Worm (Caenorhabditis elegans) whole organism, early embryonic: Measurements from ENCODE around the gene ZK813.1.

Source experiments
- B0310.2 ChIP-seq: sonication (generic microtip); optimal IDR thresholded peaks from 2 replicates; lab custom pipeline; 2016; ENCODE audit warnings: mild to moderate bottlenecking, missing genetic modification characterization, missing compliant biosample characterization
- F13C5.2 ChIP-seq: sonication (generic microtip); optimal IDR thresholded peaks from 2 replicates; lab custom pipeline; 2017; ENCODE audit warnings: mild to moderate bottlenecking, missing genetic modification characterization, inconsistent platforms, missing compliant biosample characterization
- aly-1 ChIP-seq: sonication (generic microtip); optimal IDR thresholded peaks from 2 replicates; lab custom pipeline; 2016; ENCODE audit warnings: missing genetic modification characterization, missing compliant biosample characterization
- ceh-13 ChIP-seq: fragments of 200-800 bp; sonication (Bioruptor generic); optimal IDR thresholded peaks from 2 replicates; lab custom pipeline; 2018; ENCODE audit warnings: mild to moderate bottlenecking, missing genetic modification characterization, missing compliant biosample characterization
- ceh-36 ChIP-seq: sonication (generic microtip); optimal IDR thresholded peaks from 2 replicates; lab custom pipeline; 2016; ENCODE audit warnings: missing genetic modification characterization, inconsistent platforms, missing compliant biosample characterization
- ets-7 ChIP-seq: sonication (generic microtip); optimal IDR thresholded peaks from 2 replicates; lab custom pipeline; 2016; ENCODE audit warnings: missing genotype, missing genetic modification characterization, missing compliant biosample characterization
- flt-1 ChIP-seq: fragments of 200-800 bp; sonication (Bioruptor generic); IDR thresholded peaks from 2 replicates; pipeline ENCODE4 v1.3.6; 2022; ENCODE audit warnings: missing genetic modification characterization, missing compliant biosample characterization
- hmbx-1 ChIP-seq: sonication (generic microtip); optimal IDR thresholded peaks from 2 replicates; lab custom pipeline; 2016; ENCODE audit warnings: mild to moderate bottlenecking, missing genetic modification characterization, missing compliant biosample characterization
- hmg-4 ChIP-seq: fragments of 200-800 bp; sonication (Bioruptor generic); optimal IDR thresholded peaks from 2 replicates; lab custom pipeline; 2018; ENCODE audit warnings: mild to moderate bottlenecking, missing genetic modification characterization, missing compliant biosample characterization
- hnd-1 ChIP-seq: sonication (generic microtip); optimal IDR thresholded peaks from 2 replicates; lab custom pipeline; 2016; ENCODE audit warnings: missing genetic modification characterization, missing compliant biosample characterization
- pes-1 ChIP-seq: fragments of 200-800 bp; sonication (Bioruptor generic); IDR thresholded peaks from 2 replicates; pipeline ENCODE4 v1.3.6; 2022; ENCODE audit warnings: missing genetic modification reagents, missing genetic modification characterization, missing compliant biosample characterization
- scrt-1 ChIP-seq: fragments of 200-800 bp; sonication (Bioruptor generic); IDR thresholded peaks from 2 replicates; pipeline ENCODE4 v1.3.6; 2022; ENCODE audit warnings: missing genetic modification characterization, missing compliant biosample characterization
- sea-1 ChIP-seq: fragments of 200-800 bp; sonication (Bioruptor generic); conservative IDR thresholded peaks from 2 replicates; pipeline ENCODE4 v1.3.6; 2022; ENCODE audit warnings: missing genetic modification characterization, missing compliant biosample characterization
- tbx-11 ChIP-seq: fragments of 200-800 bp; sonication (Bioruptor generic); IDR thresholded peaks from 2 replicates; pipeline ENCODE4 v1.3.6; 2022; ENCODE audit warnings: missing genetic modification characterization, missing compliant biosample characterization
- tbx-37 ChIP-seq: fragments of 200-800 bp; sonication (Bioruptor generic); conservative IDR thresholded peaks from 2 replicates; pipeline ENCODE4 v1.3.6; 2022; ENCODE audit warnings: missing genetic modification reagents, missing genetic modification characterization, missing compliant biosample characterization
- tra-4 ChIP-seq: sonication (generic microtip); optimal IDR thresholded peaks from 2 replicates; lab custom pipeline; 2017; ENCODE audit warnings: missing genetic modification characterization, missing compliant biosample characterization

ZK813.1 gene

ce11 chrX:3446011-3446410, at the start of gene ZK813.1:
ZK813.1 (plus strand) TSS chrX:3446311.
- TF ChIP-seq pes-1 (no peak), hmbx-1 (tag; lab: Kevin White, UChicago) (no peak)

DNA sequence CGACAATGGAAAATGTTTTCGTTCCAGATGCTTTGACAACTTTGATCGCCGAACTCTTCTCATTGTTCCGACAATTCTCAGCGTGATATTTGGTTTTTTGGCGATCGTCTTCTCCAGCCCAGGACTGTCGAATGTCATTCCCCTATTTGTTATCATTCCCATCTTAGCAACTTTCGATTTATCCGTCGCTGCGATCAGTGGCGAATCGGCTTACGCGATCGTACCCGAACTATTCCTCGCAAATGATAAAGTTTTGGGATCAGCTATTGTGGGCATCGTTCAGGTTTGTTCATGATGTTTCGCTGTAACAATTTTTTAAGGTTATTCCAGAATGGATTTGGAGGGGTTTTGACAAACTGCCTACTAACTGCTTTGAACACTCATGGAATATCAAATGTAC, 49.4 kb upstream of the ZK813.1 start:
- TF ChIP-seq hmg-4 (GFP tag; lab: Kevin White, UChicago) = no peak
- TF ChIP-seq hmbx-1 (tag; lab: Kevin White, UChicago) = no peak
- no peak for TF ChIP-seq tbx-11 (GFP tag; lab: Robert Waterston, UW)
- TF ChIP-seq tra-4 (tag; lab: Kevin White, UChicago) = no peak
- no peak for TF ChIP-seq pes-1
- TF ChIP-seq hnd-1 (tag; lab: Kevin White, UChicago) = no peak
- no peak for TF ChIP-seq flt-1 (GFP tag; lab: Robert Waterston, UW)
- TF ChIP-seq ets-7 (tag; lab: Kevin White, UChicago) = no peak

- no peak for TF ChIP-seq ets-7 (tag; lab: Kevin White, UChicago)
- no peak for TF ChIP-seq hmbx-1 (tag; lab: Kevin White, UChicago)
- TF ChIP-seq ceh-36 (tag; lab: Kevin White, UChicago) = no peak
- no peak for TF ChIP-seq tbx-37
Measured at ce11 chrX:3399917-3400316, 46.2 kb upstream of the ZK813.1 start, which contains the start of gene cht-1. cht-1 (minus strand) TSS chrX:3400017.

DNA sequence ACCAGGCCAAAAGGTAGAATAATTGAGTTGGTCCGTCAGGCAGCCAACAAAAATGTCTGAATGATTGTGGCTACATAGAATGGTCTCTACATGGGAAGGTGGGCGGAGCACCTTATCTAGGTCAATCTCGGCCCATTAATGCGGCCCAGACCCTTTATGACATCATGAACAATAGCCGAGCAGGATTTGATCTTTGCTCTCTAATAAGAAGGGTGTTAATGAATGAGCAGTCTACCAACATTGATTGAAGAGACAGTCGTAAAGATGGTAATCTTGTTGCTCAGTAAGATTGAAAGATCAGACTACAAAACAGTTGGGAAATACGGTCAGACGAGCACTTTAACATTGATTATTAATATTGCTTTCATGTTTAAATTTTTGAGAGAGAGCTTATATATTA, 45.7 kb upstream of the ZK813.1 start:
- TF ChIP-seq scrt-1 (GFP tag; lab: Robert Waterston, UW) = no peak

ce11 chrX:3401701-3402100, 44.4 kb upstream of the ZK813.1 start, which contains the start of gene C04F6.9:
C04F6.9 (plus strand) TSS chrX:3402001.
- no peak for TF ChIP-seq pes-1
- TF ChIP-seq F13C5.2 (tag; lab: Kevin White, UChicago) = no peak
- TF ChIP-seq hnd-1 (tag; lab: Kevin White, UChicago) = no peak
- TF ChIP-seq tra-4 (tag; lab: Kevin White, UChicago) = no peak
- TF ChIP-seq scrt-1 (GFP tag; lab: Robert Waterston, UW) = no peak
- no peak for TF ChIP-seq B0310.2 (tag; lab: Kevin White, UChicago)
- TF ChIP-seq tbx-37 = no peak
- TF ChIP-seq tbx-11 (GFP tag; lab: Robert Waterston, UW) = no peak
- TF ChIP-seq flt-1 (GFP tag; lab: Robert Waterston, UW) = no peak

ce11 chrX:3403195-3403594, 42.9 kb upstream of the ZK813.1 start, which contains the start of gene vit-5:
vit-5 (plus strand) TSS chrX:3403471.
- TF ChIP-seq sea-1 (no peak), hnd-1 (tag; lab: Kevin White, UChicago) (no peak), tbx-11 (GFP tag; lab: Robert Waterston, UW) (no peak), aly-1 (tag; lab: Kevin White, UChicago) (no peak), ets-7 (tag; lab: Kevin White, UChicago) (no peak), scrt-1 (GFP tag; lab: Robert Waterston, UW) (no peak), ceh-36 (tag; lab: Kevin White, UChicago) (no peak), flt-1 (GFP tag; lab: Robert Waterston, UW) (no peak), pes-1 (no peak), F13C5.2 (tag; lab: Kevin White, UChicago) (no peak), tra-4 (tag; lab: Kevin White, UChicago) (no peak), B0310.2 (tag; lab: Kevin White, UChicago) (no peak), tbx-37 (no peak), hmbx-1 (tag; lab: Kevin White, UChicago) (no peak), hmg-4 (GFP tag; lab: Kevin White, UChicago) (no peak)

DNA sequence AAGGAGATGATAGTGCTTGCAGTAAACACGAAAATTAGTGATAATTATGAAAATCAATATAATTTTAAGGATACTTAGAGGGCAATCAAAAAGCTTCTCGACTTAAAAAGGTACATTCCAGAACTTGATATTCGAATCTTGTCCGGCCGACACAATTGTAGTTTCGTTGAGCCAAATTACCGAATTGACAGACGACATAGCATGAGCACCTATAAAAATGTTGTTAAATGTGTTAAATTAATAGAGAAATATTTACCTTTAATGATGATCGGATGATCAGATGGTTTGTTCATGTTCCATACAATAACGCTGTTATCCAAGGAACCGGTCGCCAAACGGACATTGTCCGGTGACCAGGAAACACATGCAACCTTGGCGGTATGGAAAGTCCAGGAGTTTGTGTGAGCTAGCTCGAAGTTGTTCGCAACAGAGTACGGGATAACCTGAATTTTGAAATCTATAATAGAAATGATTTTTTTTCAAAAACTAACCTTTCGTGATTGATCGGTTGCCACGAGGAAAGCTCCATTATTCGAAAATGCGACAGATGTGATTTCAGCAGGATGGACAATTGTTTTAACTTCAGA, 37.3 kb upstream of the ZK813.1 start:
- TF ChIP-seq flt-1 (GFP tag; lab: Robert Waterston, UW) = no peak
- no peak for TF ChIP-seq tbx-11 (GFP tag; lab: Robert Waterston, UW)
- no peak for TF ChIP-seq hmbx-1 (tag; lab: Kevin White, UChicago)
- no peak for TF ChIP-seq tra-4 (tag; lab: Kevin White, UChicago)
- no peak for TF ChIP-seq ceh-13
- no peak for TF ChIP-seq hmg-4 (GFP tag; lab: Kevin White, UChicago)
- no peak for TF ChIP-seq B0310.2 (tag; lab: Kevin White, UChicago)
- TF ChIP-seq ets-7 (tag; lab: Kevin White, UChicago) = no peak
- no peak for TF ChIP-seq F13C5.2 (tag; lab: Kevin White, UChicago)
- TF ChIP-seq scrt-1 (GFP tag; lab: Robert Waterston, UW) = no peak
- TF ChIP-seq ceh-36 (tag; lab: Kevin White, UChicago) = no peak
- TF ChIP-seq hnd-1 (tag; lab: Kevin White, UChicago) = no peak
- TF ChIP-seq aly-1 (tag; lab: Kevin White, UChicago) = no peak

DNA sequence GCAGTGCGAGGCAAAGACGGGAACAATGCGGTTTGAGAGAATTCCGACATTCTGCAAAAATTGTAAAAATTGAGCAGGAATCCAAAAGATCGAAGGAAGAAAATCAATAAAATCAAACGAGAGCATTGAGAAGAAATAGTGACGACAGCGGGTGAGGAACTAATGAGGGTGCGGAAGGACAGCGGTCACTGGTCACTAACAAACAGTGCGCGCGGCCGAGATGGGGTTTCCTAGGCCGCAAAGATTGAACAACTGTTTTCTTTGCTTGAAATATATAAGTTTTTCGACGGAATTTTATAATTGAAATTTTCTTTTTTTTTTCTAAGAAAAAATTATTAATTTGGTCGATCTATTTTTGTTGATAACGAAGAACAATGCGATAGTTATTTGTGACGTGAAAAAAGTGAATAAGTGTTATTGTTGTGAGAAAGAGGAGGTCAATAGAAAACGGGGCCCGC, 34.5 kb upstream of the ZK813.1 start, which contains the start of gene unc-78:
unc-78 (minus strand) TSS at position 51 of the 458 bp plus-strand sequence.
- peak; percentile 3 for TF ChIP-seq aly-1 (tag; lab: Kevin White, UChicago)
- no peak for TF ChIP-seq ets-7 (tag; lab: Kevin White, UChicago)
